Worm (Caenorhabditis elegans) whole organism, midembryonic: ENCODE results near the gene Y49E10.4.

ENCODE experiments used
- T22C8.4 ChIP-seq: fragments of 200-800 bp; sonication (Bioruptor generic); IDR thresholded peaks from 2 replicates; pipeline ENCODE4 v1.3.6; 2022; ENCODE audit warnings: missing genetic modification characterization, missing compliant biosample characterization
- tab-1 ChIP-seq: fragments of 200-800 bp; sonication (Bioruptor generic); IDR thresholded peaks from 2 replicates; pipeline ENCODE4 v1.3.6; 2022; ENCODE audit warnings: missing genetic modification characterization, missing compliant biosample characterization

- no peak for TF ChIP-seq tab-1
- no peak for TF ChIP-seq T22C8.4 (GFP tag; lab: Robert Waterston, UW)
Measured at ce11 chrIII:12372080-12373065, 11.2 kb downstream of the Y49E10.4 start.
